Worm (Caenorhabditis elegans) whole organism, early embryonic: ENCODE data around the gene F42A9.11.

ENCODE experiments used
- B0310.2 ChIP-seq: sonication (generic microtip); optimal IDR thresholded peaks from 2 replicates; lab custom pipeline; 2016; ENCODE audit warnings: mild to moderate bottlenecking, missing genetic modification characterization, missing compliant biosample characterization
- F13C5.2 ChIP-seq: sonication (generic microtip); optimal IDR thresholded peaks from 2 replicates; lab custom pipeline; 2017; ENCODE audit warnings: mild to moderate bottlenecking, missing genetic modification characterization, inconsistent platforms, missing compliant biosample characterization
- aly-1 ChIP-seq: sonication (generic microtip); optimal IDR thresholded peaks from 2 replicates; lab custom pipeline; 2016; ENCODE audit warnings: missing genetic modification characterization, missing compliant biosample characterization
- ama-1 ChIP-seq: fragments of 150-350 bp; optimal IDR thresholded peaks from 2 replicates; lab custom pipeline; 2014
- ceh-13 ChIP-seq: fragments of 200-800 bp; sonication (Bioruptor generic); optimal IDR thresholded peaks from 2 replicates; lab custom pipeline; 2018; ENCODE audit warnings: mild to moderate bottlenecking, missing genetic modification characterization, missing compliant biosample characterization
- ceh-36 ChIP-seq: sonication (generic microtip); optimal IDR thresholded peaks from 2 replicates; lab custom pipeline; 2016; ENCODE audit warnings: missing genetic modification characterization, inconsistent platforms, missing compliant biosample characterization
- ets-7 ChIP-seq: sonication (generic microtip); optimal IDR thresholded peaks from 2 replicates; lab custom pipeline; 2016; ENCODE audit warnings: missing genotype, missing genetic modification characterization, missing compliant biosample characterization
- flt-1 ChIP-seq: fragments of 200-800 bp; sonication (Bioruptor generic); IDR thresholded peaks from 2 replicates; pipeline ENCODE4 v1.3.6; 2022; ENCODE audit warnings: missing genetic modification characterization, missing compliant biosample characterization
- hmbx-1 ChIP-seq: sonication (generic microtip); optimal IDR thresholded peaks from 2 replicates; lab custom pipeline; 2016; ENCODE audit warnings: mild to moderate bottlenecking, missing genetic modification characterization, missing compliant biosample characterization
- hmg-4 ChIP-seq: fragments of 200-800 bp; sonication (Bioruptor generic); optimal IDR thresholded peaks from 2 replicates; lab custom pipeline; 2018; ENCODE audit warnings: mild to moderate bottlenecking, missing genetic modification characterization, missing compliant biosample characterization
- hnd-1 ChIP-seq: sonication (generic microtip); optimal IDR thresholded peaks from 2 replicates; lab custom pipeline; 2016; ENCODE audit warnings: missing genetic modification characterization, missing compliant biosample characterization
- pes-1 ChIP-seq: fragments of 200-800 bp; sonication (Bioruptor generic); IDR thresholded peaks from 2 replicates; pipeline ENCODE4 v1.3.6; 2022; ENCODE audit warnings: missing genetic modification reagents, missing genetic modification characterization, missing compliant biosample characterization
- scrt-1 ChIP-seq: fragments of 200-800 bp; sonication (Bioruptor generic); IDR thresholded peaks from 2 replicates; pipeline ENCODE4 v1.3.6; 2022; ENCODE audit warnings: missing genetic modification characterization, missing compliant biosample characterization
- sea-1 ChIP-seq: fragments of 200-800 bp; sonication (Bioruptor generic); conservative IDR thresholded peaks from 2 replicates; pipeline ENCODE4 v1.3.6; 2022; ENCODE audit warnings: missing genetic modification characterization, missing compliant biosample characterization
- tbx-11 ChIP-seq: fragments of 200-800 bp; sonication (Bioruptor generic); IDR thresholded peaks from 2 replicates; pipeline ENCODE4 v1.3.6; 2022; ENCODE audit warnings: missing genetic modification characterization, missing compliant biosample characterization
- tbx-37 ChIP-seq: fragments of 200-800 bp; sonication (Bioruptor generic); conservative IDR thresholded peaks from 2 replicates; pipeline ENCODE4 v1.3.6; 2022; ENCODE audit warnings: missing genetic modification reagents, missing genetic modification characterization, missing compliant biosample characterization
- tra-4 ChIP-seq: sonication (generic microtip); optimal IDR thresholded peaks from 2 replicates; lab custom pipeline; 2017; ENCODE audit warnings: missing genetic modification characterization, missing compliant biosample characterization

F42A9.11 gene

ce11 chrIV:8630243-8630642 is 2.8 kb downstream of the F42A9.11 start:
- TF ChIP-seq ceh-13 (no peak), tbx-11 (GFP tag; lab: Robert Waterston, UW) (no peak), ceh-36 (tag; lab: Kevin White, UChicago) (no peak), pes-1 (GFP tag; lab: Robert Waterston, UW) (no peak), hmbx-1 (tag; lab: Kevin White, UChicago) (no peak)

ce11 chrIV:8631033-8631432 is 3.6 kb downstream of the F42A9.11 start, which contains the start of gene dgk-4:
dgk-4 (plus strand) TSS chrIV:8631333.
- TF ChIP-seq ets-7 (no peak), tbx-11 (GFP tag; lab: Robert Waterston, UW) (no peak), pes-1 (GFP tag; lab: Robert Waterston, UW) (no peak), sea-1 (no peak), hmbx-1 (tag; lab: Kevin White, UChicago) (no peak)

ce11 chrIV:8638761-8639160 is 11.3 kb downstream of the F42A9.11 start, which contains the start of gene F42A9.9:
F42A9.9 (minus strand) TSS chrIV:8638861.
- no peak for TF ChIP-seq hnd-1
- no peak for TF ChIP-seq hmg-4 (GFP tag; lab: Kevin White, UChicago)
- no peak for TF ChIP-seq hmbx-1 (tag; lab: Kevin White, UChicago)
- TF ChIP-seq tbx-37 (GFP tag; lab: Robert Waterston, UW) = no peak
- no peak for TF ChIP-seq ceh-36 (tag; lab: Kevin White, UChicago)
- no peak for TF ChIP-seq tra-4
- TF ChIP-seq ceh-13 = no peak
- TF ChIP-seq sea-1 = no peak
- no peak for TF ChIP-seq scrt-1 (GFP tag; lab: Robert Waterston, UW)
- TF ChIP-seq F13C5.2 = no peak
- TF ChIP-seq ama-1 (lab: Kevin White, UChicago) = no peak
- no peak for TF ChIP-seq B0310.2 (tag; lab: Kevin White, UChicago)
- no peak for TF ChIP-seq ets-7
- TF ChIP-seq tbx-11 (GFP tag; lab: Robert Waterston, UW) = no peak
- TF ChIP-seq flt-1 (GFP tag; lab: Robert Waterston, UW) = no peak

- TF ChIP-seq hmg-4 (GFP tag; lab: Kevin White, UChicago) (no peak), tra-4 (no peak), F13C5.2 (no peak), B0310.2 (tag; lab: Kevin White, UChicago) (no peak), flt-1 (GFP tag; lab: Robert Waterston, UW) (no peak), scrt-1 (GFP tag; lab: Robert Waterston, UW) (no peak), ceh-13 (no peak), ama-1 (lab: Kevin White, UChicago) (no peak), ets-7 (no peak), hmbx-1 (tag; lab: Kevin White, UChicago) (no peak), aly-1 (tag; lab: Kevin White, UChicago) (no peak), tbx-11 (GFP tag; lab: Robert Waterston, UW) (no peak), hnd-1 (no peak), sea-1 (no peak)
These were observed 17.0 kb downstream of the F42A9.11 start, which contains the start of gene C49C8.3 for ce11 chrIV:8644432-8644831. C49C8.3 (plus strand) TSS chrIV:8644732.

ce11 chrIV:8648502-8648901 is 21.1 kb downstream of the F42A9.11 start, which contains the start of gene cyp-33E1:
cyp-33E1 (minus strand) TSS chrIV:8648602.
- TF ChIP-seq pes-1 (GFP tag; lab: Robert Waterston, UW) = no peak
- TF ChIP-seq scrt-1 (GFP tag; lab: Robert Waterston, UW) = no peak
- TF ChIP-seq ceh-13 = no peak
- TF ChIP-seq tbx-11 (GFP tag; lab: Robert Waterston, UW) = no peak
- no peak for TF ChIP-seq tra-4
- no peak for TF ChIP-seq hmbx-1 (tag; lab: Kevin White, UChicago)
- no peak for TF ChIP-seq aly-1 (tag; lab: Kevin White, UChicago)
- no peak for TF ChIP-seq B0310.2 (tag; lab: Kevin White, UChicago)
- no peak for TF ChIP-seq tbx-37 (GFP tag; lab: Robert Waterston, UW)
- no peak for TF ChIP-seq hnd-1
- TF ChIP-seq ceh-36 (tag; lab: Kevin White, UChicago) = no peak
- TF ChIP-seq ets-7 = no peak
- no peak for TF ChIP-seq flt-1 (GFP tag; lab: Robert Waterston, UW)
- TF ChIP-seq sea-1 = no peak
- no peak for TF ChIP-seq ama-1 (lab: Kevin White, UChicago)
- TF ChIP-seq hmg-4 (GFP tag; lab: Kevin White, UChicago) = no peak

- TF ChIP-seq hmg-4 (GFP tag; lab: Kevin White, UChicago) = no peak
- no peak for TF ChIP-seq ets-7
- no peak for TF ChIP-seq pes-1 (GFP tag; lab: Robert Waterston, UW)
- TF ChIP-seq tbx-37 (GFP tag; lab: Robert Waterston, UW) = no peak
- TF ChIP-seq B0310.2 (tag; lab: Kevin White, UChicago) = no peak
- no peak for TF ChIP-seq aly-1 (tag; lab: Kevin White, UChicago)
- TF ChIP-seq hmbx-1 (tag; lab: Kevin White, UChicago) = no peak
- no peak for TF ChIP-seq F13C5.2
- no peak for TF ChIP-seq ceh-13
- no peak for TF ChIP-seq scrt-1 (GFP tag; lab: Robert Waterston, UW)
- no peak for TF ChIP-seq flt-1 (GFP tag; lab: Robert Waterston, UW)
- TF ChIP-seq hnd-1 = no peak
- TF ChIP-seq ama-1 (lab: Kevin White, UChicago) = no peak
- no peak for TF ChIP-seq ceh-36 (tag; lab: Kevin White, UChicago)
- TF ChIP-seq sea-1 = no peak
These were observed 23.3 kb downstream of the F42A9.11 start, which contains the start of gene C49C8.2 for ce11 chrIV:8650696-8651095. C49C8.2 (plus strand) TSS chrIV:8651088.

- TF ChIP-seq hnd-1 (no peak), tra-4 (no peak), sea-1 (no peak), hmbx-1 (tag; lab: Kevin White, UChicago) (no peak), B0310.2 (tag; lab: Kevin White, UChicago) (no peak), ceh-13 (no peak), F13C5.2 (no peak), tbx-37 (GFP tag; lab: Robert Waterston, UW) (no peak), ets-7 (no peak), aly-1 (tag; lab: Kevin White, UChicago) (no peak), flt-1 (GFP tag; lab: Robert Waterston, UW) (no peak), ceh-36 (tag; lab: Kevin White, UChicago) (no peak), ama-1 (lab: Kevin White, UChicago) (no peak), pes-1 (GFP tag; lab: Robert Waterston, UW) (no peak), hmg-4 (GFP tag; lab: Kevin White, UChicago) (no peak), tbx-11 (GFP tag; lab: Robert Waterston, UW) (no peak)
These were observed 24.4 kb downstream of the F42A9.11 start, which contains the start of gene C49C8.8 for ce11 chrIV:8651835-8652234. C49C8.8 (plus strand) TSS chrIV:8652135.
